Fruit fly (Drosophila melanogaster) whole organism, adult: ENCODE measurements around the gene bchs.

Experiments
- CG11617 ChIP-seq: fragments of 200-800 bp; sonication (Bioruptor generic); optimal IDR thresholded peaks from 2 replicates; lab custom pipeline; 2017; ENCODE audit warnings: mild to moderate bottlenecking, missing biosample characterization, missing genetic modification reagents, missing genetic modification characterization
- CG12768 ChIP-seq: fragments of 200-800 bp; sonication (Bioruptor generic); optimal IDR thresholded peaks from 2 replicates; lab custom pipeline; 2017; ENCODE audit warnings: missing biosample characterization, missing genetic modification characterization, mild to moderate bottlenecking, moderate library complexity, missing genetic modification reagents
- CG14711 ChIP-seq: fragments of 200-800 bp; sonication (Bioruptor generic); optimal IDR thresholded peaks from 2 replicates; lab custom pipeline; 2018; ENCODE audit warnings: missing biosample characterization, mild to moderate bottlenecking, missing genetic modification characterization, moderate library complexity
- CG1620 ChIP-seq: fragments of 200-800 bp; sonication (Bioruptor generic); optimal IDR thresholded peaks from 2 replicates; lab custom pipeline; 2016; ENCODE audit warnings: missing biosample characterization, missing genetic modification characterization
- CG33017 ChIP-seq: fragments of 200-800 bp; sonication (Bioruptor generic); optimal IDR thresholded peaks from 2 replicates; lab custom pipeline; 2018; ENCODE audit warnings: missing biosample characterization, mild to moderate bottlenecking, missing genetic modification characterization, moderate library complexity
- CG5204 ChIP-seq: fragments of 200-800 bp; sonication (Bioruptor generic); optimal IDR thresholded peaks from 2 replicates; lab custom pipeline; 2016; ENCODE audit warnings: missing biosample characterization, missing genetic modification characterization
- CG7045 ChIP-seq: fragments of 200-800 bp; sonication (Bioruptor generic); optimal IDR thresholded peaks from 2 replicates; lab custom pipeline; 2017; ENCODE audit warnings: missing biosample characterization, mild to moderate bottlenecking, missing genetic modification characterization
- CG7101 ChIP-seq: fragments of 200-800 bp; sonication (Bioruptor generic); optimal IDR thresholded peaks from 2 replicates; lab custom pipeline; 2018; ENCODE audit warnings: missing biosample characterization, mild to moderate bottlenecking, missing genetic modification characterization, moderate library complexity
- Clk ChIP-seq: fragments of 200-800 bp; sonication (Bioruptor generic); optimal IDR thresholded peaks from 2 replicates; lab custom pipeline; 2017; ENCODE audit warnings: missing biosample characterization, missing genetic modification characterization
- Crg-1 ChIP-seq: fragments of 200-800 bp; sonication (Bioruptor generic); optimal IDR thresholded peaks from 2 replicates; lab custom pipeline; 2016; ENCODE audit warnings: missing biosample characterization, missing genetic modification characterization
- Hr96 ChIP-seq: fragments of 200-800 bp; sonication (Bioruptor generic); optimal IDR thresholded peaks from 2 replicates; lab custom pipeline; 2016; ENCODE audit warnings: missing biosample characterization, missing genetic modification characterization
- Mnt ChIP-seq: fragments of 200-800 bp; sonication (Bioruptor generic); optimal IDR thresholded peaks from 2 replicates; lab custom pipeline; 2016; ENCODE audit warnings: missing biosample characterization, mild to moderate bottlenecking, missing genetic modification characterization
- bab1 ChIP-seq: fragments of 200-800 bp; sonication (Bioruptor generic); optimal IDR thresholded peaks from 3 replicates; lab custom pipeline; 2019; ENCODE audit warnings: missing biosample characterization, mild to moderate bottlenecking, missing genetic modification characterization, moderate library complexity
- cic ChIP-seq: fragments of 200-800 bp; sonication (Bioruptor generic); optimal IDR thresholded peaks from 2 replicates; lab custom pipeline; 2017; ENCODE audit warnings: missing biosample characterization, mild to moderate bottlenecking, missing genetic modification characterization, moderate library complexity
- cnc ChIP-seq, 2 experiments: fragments of >200 bp; optimal IDR thresholded peaks; 2 replicates each; lab custom pipeline; 2017
- kay ChIP-seq: fragments of 200-800 bp; sonication (Bioruptor generic); peaks from one replicate; lab custom pipeline; 2016; ENCODE audit warnings: missing biosample characterization, missing genetic modification characterization, borderline replicate concordance
- ovo ChIP-seq: fragments of 200-800 bp; sonication (Bioruptor generic); optimal IDR thresholded peaks from 2 replicates; lab custom pipeline; 2016; ENCODE audit warnings: missing biosample characterization, missing genetic modification characterization
- pad ChIP-seq: fragments of 200-800 bp; sonication (Bioruptor generic); optimal IDR thresholded peaks from 3 replicates; lab custom pipeline; 2017; ENCODE audit warnings: missing biosample characterization, missing genetic modification characterization, mild to moderate bottlenecking, moderate library complexity, missing genetic modification reagents
- tj ChIP-seq: fragments of 200-800 bp; sonication (Bioruptor generic); optimal IDR thresholded peaks from 3 replicates; lab custom pipeline; 2017; ENCODE audit warnings: missing biosample characterization, mild to moderate bottlenecking, missing genetic modification characterization, moderate library complexity
- toe ChIP-seq: fragments of 200-800 bp; sonication (Bioruptor generic); optimal IDR thresholded peaks from 2 replicates; lab custom pipeline; 2016; ENCODE audit warnings: missing biosample characterization, missing genetic modification characterization

The bchs gene

DNA sequence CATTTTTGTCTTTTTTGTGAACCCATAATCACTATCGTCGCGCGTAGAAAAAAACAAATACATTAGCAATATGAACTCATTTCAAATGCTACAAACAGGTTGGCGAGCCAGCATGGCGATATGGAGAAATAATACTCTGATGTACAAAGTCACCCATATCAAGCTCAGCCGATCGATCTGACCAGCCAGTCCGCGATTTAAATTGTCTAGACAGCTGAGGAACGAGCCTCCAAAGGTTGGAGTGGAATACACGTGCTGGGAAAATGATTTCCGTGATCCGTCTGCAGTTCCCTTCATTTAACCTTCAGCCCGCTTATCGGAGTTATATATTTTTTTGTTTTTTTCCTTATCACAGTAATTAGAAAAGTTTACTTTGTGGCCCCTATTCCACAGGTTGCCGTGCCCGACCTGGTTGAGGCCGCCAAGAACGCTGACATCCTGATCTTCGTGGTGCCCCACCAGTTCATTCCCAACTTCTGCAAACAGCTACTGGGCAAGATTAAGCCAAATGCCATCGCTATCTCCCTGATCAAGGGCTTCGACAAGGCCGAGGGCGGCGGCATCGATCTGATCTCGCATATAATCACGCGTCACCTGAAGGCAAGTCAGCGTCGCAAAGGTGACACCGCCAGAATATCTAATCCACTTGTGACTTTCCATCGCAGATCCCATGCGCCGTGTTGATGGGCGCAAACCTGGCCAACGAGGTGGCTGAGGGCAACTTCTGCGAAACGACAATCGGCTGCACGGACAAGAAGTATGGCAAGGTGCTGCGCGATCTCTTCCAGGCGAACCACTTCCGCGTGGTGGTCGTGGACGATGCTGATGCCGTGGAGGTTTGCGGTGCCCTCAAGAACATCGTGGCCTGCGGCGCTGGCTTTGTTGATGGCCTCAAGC lies 38.9 kb downstream of the bchs start:
- TF ChIP-seq kay, result peak; percentile 97
- peak; percentile 61 for TF ChIP-seq cic (GFP tag; lab: Kevin White, UChicago)
- TF ChIP-seq bab1 (GFP tag; lab: Kevin White, UChicago), result peak; percentile 12
- no peak for TF ChIP-seq cnc (optimal IDR thresholded peaks at IDR 0.05; lab: Kevin White, UChicago)
- peak; percentile 33 for TF ChIP-seq Mnt (GFP tag; lab: Kevin White, UChicago)

dm6 chr2L:5946728-5947127 lies 39.8 kb downstream of the bchs start:
- TF ChIP-seq ovo (GFP tag; lab: Kevin White, UChicago) (peak; percentile 41), Hr96 (no peak), pad (no peak), bab1 (GFP tag; lab: Kevin White, UChicago) (peak; percentile 8), CG5204 (GFP tag; lab: Kevin White, UChicago) (no peak), CG12768 (GFP tag; lab: Kevin White, UChicago) (peak; percentile 12), CG7045 (peak; percentile 15), Crg-1 (peak; percentile 52), toe (GFP tag; lab: Kevin White, UChicago) (no peak), Mnt (GFP tag; lab: Kevin White, UChicago) (no peak), cic (GFP tag; lab: Kevin White, UChicago) (peak; percentile 68), CG1620 (GFP tag; lab: Kevin White, UChicago) (no peak), CG14711 (tag; lab: Kevin White, UChicago) (peak; percentile 20), cnc (optimal IDR thresholded peaks at IDR 0.05; lab: Kevin White, UChicago) (no peak), CG33017 (tag; lab: Kevin White, UChicago) (peak; percentile 43), kay (peak; percentile 65), CG11617 (GFP tag; lab: Kevin White, UChicago) (peak; percentile 4), CG7101 (peak; percentile 35)

DNA sequence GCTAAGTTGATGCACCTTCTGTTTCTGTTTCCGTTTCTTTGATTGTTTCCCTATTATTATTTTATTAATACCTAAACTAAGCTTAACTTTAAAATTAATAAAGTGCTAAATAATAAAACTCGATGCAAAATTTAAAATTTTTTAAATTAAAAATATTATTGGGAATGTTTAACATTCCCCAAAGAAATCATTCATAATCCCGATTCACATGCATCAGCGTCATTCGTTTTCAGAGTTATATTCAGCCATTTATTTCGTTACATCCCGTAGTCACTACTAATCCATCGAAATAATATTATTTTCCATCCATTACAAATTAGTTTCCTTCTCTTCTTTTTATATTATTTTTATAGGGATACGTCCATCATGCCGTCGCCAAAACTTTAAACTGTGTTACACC lies 40.5 kb downstream of the bchs start:
- peak; percentile 96 for TF ChIP-seq kay
- TF ChIP-seq CG11617 (GFP tag; lab: Kevin White, UChicago), result no peak
- TF ChIP-seq CG1620 (GFP tag; lab: Kevin White, UChicago), result no peak
- no peak for TF ChIP-seq CG14711 (tag; lab: Kevin White, UChicago)
- TF ChIP-seq CG33017 (tag; lab: Kevin White, UChicago), result no peak
- TF ChIP-seq cnc (optimal IDR thresholded peaks at IDR 0.05; lab: Kevin White, UChicago), result no peak
- TF ChIP-seq Mnt (GFP tag; lab: Kevin White, UChicago), result no peak
- TF ChIP-seq CG5204 (GFP tag; lab: Kevin White, UChicago), result no peak

DNA sequence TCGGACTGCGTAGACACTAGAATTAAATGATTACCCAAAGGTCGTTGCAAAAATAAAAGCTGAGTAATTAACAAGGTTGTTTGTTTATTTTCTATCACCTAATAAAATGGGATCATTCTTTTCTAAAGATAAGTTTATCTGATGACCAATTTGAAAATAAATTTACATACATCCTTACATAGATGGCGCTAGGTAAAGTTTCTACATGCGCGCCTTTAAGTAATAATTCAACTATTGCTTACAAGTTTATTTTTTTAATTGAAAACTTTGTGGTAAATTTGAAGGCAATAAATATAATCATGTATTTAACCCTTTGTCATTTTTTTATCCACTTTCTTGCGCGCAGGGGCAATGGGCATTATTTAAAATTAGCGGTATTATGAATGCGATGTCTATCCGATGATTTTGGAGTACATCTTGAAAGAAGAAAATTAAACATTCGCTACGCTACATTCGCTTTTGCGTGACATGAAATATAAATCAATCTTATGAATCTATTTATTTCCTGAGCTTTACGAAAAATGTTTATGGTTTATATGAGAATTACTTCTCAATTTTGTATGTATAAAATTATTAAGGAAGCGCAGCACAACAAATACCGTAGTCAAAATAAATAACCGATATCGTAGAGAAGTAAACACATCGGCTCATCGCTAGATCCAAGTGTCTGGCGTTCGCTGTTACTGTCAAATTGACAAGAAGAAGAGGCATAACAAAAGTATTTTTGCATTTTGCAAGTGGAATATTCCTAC lies 42.0 kb downstream of the bchs start, which contains the start of gene CG9044:
CG9044 (plus strand) TSS at position 676 of the 752 bp plus-strand sequence.
- TF ChIP-seq Clk (GFP tag; lab: Kevin White, UChicago), result peak; percentile 11
- TF ChIP-seq CG7045, result peak; percentile 43
- TF ChIP-seq cnc (optimal IDR thresholded peaks at IDR 0.05; lab: Kevin White, UChicago), result no peak
- TF ChIP-seq Hr96, result no peak
- no peak for TF ChIP-seq CG33017 (tag; lab: Kevin White, UChicago)
- TF ChIP-seq CG5204 (GFP tag; lab: Kevin White, UChicago), result peak; percentile 72
- peak; percentile 34 for TF ChIP-seq Crg-1
- peak; percentile 54 for TF ChIP-seq CG7101
- TF ChIP-seq bab1 (GFP tag; lab: Kevin White, UChicago), result peak; percentile 72
- peak; percentile 62 for TF ChIP-seq tj (GFP tag; lab: Kevin White, UChicago)
- TF ChIP-seq toe (GFP tag; lab: Kevin White, UChicago), result no peak
- peak; percentile 70 for TF ChIP-seq CG11617 (GFP tag; lab: Kevin White, UChicago)
- peak; percentile 32 for TF ChIP-seq ovo (GFP tag; lab: Kevin White, UChicago)
- TF ChIP-seq cic (GFP tag; lab: Kevin White, UChicago), result peak; percentile 34
- TF ChIP-seq kay, result no peak
- TF ChIP-seq pad, result peak; percentile 71
- TF ChIP-seq CG12768 (GFP tag; lab: Kevin White, UChicago), result no peak
- peak; percentile 51 for TF ChIP-seq Mnt (GFP tag; lab: Kevin White, UChicago)
- TF ChIP-seq CG14711 (tag; lab: Kevin White, UChicago), result peak; percentile 51
- peak; percentile 78 for TF ChIP-seq CG1620 (GFP tag; lab: Kevin White, UChicago)

DNA sequence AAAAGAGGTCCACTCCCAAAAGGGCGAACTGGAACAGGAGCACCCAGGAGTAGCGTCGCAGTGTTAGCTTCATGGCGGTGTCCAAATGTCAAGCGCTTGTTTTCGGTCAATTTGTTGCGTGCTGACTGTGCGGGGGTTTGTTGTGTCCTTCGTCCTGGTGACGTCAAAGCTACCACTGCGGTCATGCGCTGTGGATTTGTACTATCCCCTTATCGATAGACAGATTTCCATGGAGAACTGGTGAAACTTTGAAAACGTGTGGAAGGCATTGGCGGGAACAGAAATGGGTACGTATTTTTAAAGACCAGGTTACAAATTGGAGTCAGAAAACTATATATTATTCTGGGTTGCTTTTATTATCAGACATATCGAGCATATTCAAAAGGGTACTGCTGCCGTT lies 49.2 kb downstream of the bchs start, which contains the start of gene CG13999:
CG13999 (minus strand) TSS at position 314 of the 400 bp plus-strand sequence.
- TF ChIP-seq ovo (GFP tag; lab: Kevin White, UChicago) (no peak), cnc (optimal IDR thresholded peaks at IDR 0.05; lab: Kevin White, UChicago) (no peak), kay (no peak), toe (GFP tag; lab: Kevin White, UChicago) (no peak), bab1 (GFP tag; lab: Kevin White, UChicago) (no peak), CG12768 (GFP tag; lab: Kevin White, UChicago) (no peak), tj (GFP tag; lab: Kevin White, UChicago) (no peak), CG7101 (no peak), CG33017 (tag; lab: Kevin White, UChicago) (no peak), cic (GFP tag; lab: Kevin White, UChicago) (no peak), CG5204 (GFP tag; lab: Kevin White, UChicago) (no peak), Clk (GFP tag; lab: Kevin White, UChicago) (no peak), CG1620 (GFP tag; lab: Kevin White, UChicago) (no peak), CG14711 (tag; lab: Kevin White, UChicago) (no peak), CG11617 (GFP tag; lab: Kevin White, UChicago) (no peak)
